Worm (Caenorhabditis elegans): ENCODE data around the gene srx-137.
A peak's percentile ranks its signal among the peaks of the same experiment; 100 is the strongest.

srx-137 gene

ce11 chrV:13818824-13819408 lies 43.7 kb upstream of the srx-137 start, which contains the start of gene sel-10 (continued):
- no peak for TF ChIP-seq nhr-28 (tag; optimal IDR thresholded peaks at IDR 0.05)
- no peak for TF ChIP-seq ceh-82 (tag; optimal IDR thresholded peaks at IDR 0.05)
- no peak for TF ChIP-seq zag-1 (tag; optimal IDR thresholded peaks at IDR 0.05)
- no peak for TF ChIP-seq fkh-2 (tag; optimal IDR thresholded peaks at IDR 0.05)
- peak; percentile 47 for TF ChIP-seq R02D3.7 (tag; optimal IDR thresholded peaks at IDR 0.05)
- no peak for TF ChIP-seq elt-1 (tag; optimal IDR thresholded peaks at IDR 0.05)
- TF ChIP-seq fos-1 (tag; optimal IDR thresholded peaks at IDR 0.05), result no peak
- TF ChIP-seq pha-4 (tag; optimal IDR thresholded peaks at IDR 0.05), result peak; percentile 62
- no peak for TF ChIP-seq pqm-1 (tag; optimal IDR thresholded peaks at IDR 0.05)
- TF ChIP-seq lin-39 (tag; optimal IDR thresholded peaks at IDR 0.05), result peak; percentile 36
- peak; percentile 82 for TF ChIP-seq nhr-43 (tag; optimal IDR thresholded peaks at IDR 0.05; ENCODE audit: poor library complexity, severe bottlenecking)

ce11 chrV:13822752-13823151 lies 39.9 kb upstream of the srx-137 start, which contains the start of gene hpo-31:
Gene hpo-31, plus strand, starts transcription at chrV:13823052.
- TF ChIP-seq tbx-2 (tag; optimal IDR thresholded peaks at IDR 0.05), result no peak
- no peak for TF ChIP-seq eor-1 (tag; optimal IDR thresholded peaks at IDR 0.05)
- no peak for TF ChIP-seq nhr-25 (tag; optimal IDR thresholded peaks at IDR 0.05)

DNA sequence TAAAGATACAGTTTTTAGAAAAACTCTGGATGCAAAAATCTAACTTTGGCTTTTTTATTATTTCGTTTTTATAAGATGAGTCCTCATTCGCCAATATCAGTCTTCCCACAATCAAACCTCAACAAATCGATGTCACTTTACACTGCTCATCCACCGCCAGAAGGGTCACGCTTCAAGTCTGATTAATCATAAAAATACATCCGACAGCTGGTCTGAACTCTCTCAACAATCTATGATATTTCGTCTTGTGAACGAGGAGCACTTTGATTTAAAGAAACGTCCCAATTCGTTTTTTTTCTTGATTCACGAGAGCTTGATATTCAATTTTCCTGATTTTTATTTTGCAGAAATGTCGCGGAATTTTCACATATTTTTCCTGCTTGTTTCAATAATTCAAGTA lies 34.7 kb upstream of the srx-137 start, which contains the start of gene nrf-5:
Gene nrf-5, plus strand, starts transcription at position 348 of the 400 bp plus-strand sequence.
- TF ChIP-seq zag-1 (tag; optimal IDR thresholded peaks at IDR 0.05), result no peak
- TF ChIP-seq jun-1 (tag; optimal IDR thresholded peaks at IDR 0.05), result no peak
- no peak for TF ChIP-seq lin-15B (tag; optimal IDR thresholded peaks at IDR 0.05)
- no peak for TF ChIP-seq nfya-1 (tag; optimal IDR thresholded peaks at IDR 0.05; ENCODE audit: insufficient read depth)
- TF ChIP-seq nhr-67 (tag; optimal IDR thresholded peaks at IDR 0.05), result no peak
- TF ChIP-seq ceh-28 (tag; optimal IDR thresholded peaks at IDR 0.05), result no peak
- no peak for TF ChIP-seq pha-4 (tag; optimal IDR thresholded peaks at IDR 0.05)
- no peak for TF ChIP-seq elt-3 (tag; optimal IDR thresholded peaks at IDR 0.05)
- no peak for TF ChIP-seq fkh-10 (GFP tag; optimal IDR thresholded peaks at IDR 0.05)
- no peak for TF ChIP-seq tbx-2 (tag; optimal IDR thresholded peaks at IDR 0.05)
- TF ChIP-seq unc-62 (GFP tag; optimal IDR thresholded peaks at IDR 0.05), result no peak
- TF ChIP-seq ceh-9 (tag; optimal IDR thresholded peaks at IDR 0.05), result no peak
- TF ChIP-seq nhr-23 (tag; optimal IDR thresholded peaks at IDR 0.05), result no peak
- TF ChIP-seq ZK546.5 (tag; optimal IDR thresholded peaks at IDR 0.05), result no peak
- no peak for TF ChIP-seq egl-5 (tag; optimal IDR thresholded peaks at IDR 0.05)
- no peak for TF ChIP-seq R02D3.7 (tag; optimal IDR thresholded peaks at IDR 0.05)
- TF ChIP-seq ceh-16 (tag; optimal IDR thresholded peaks at IDR 0.05), result no peak
- TF ChIP-seq eor-1 (tag; optimal IDR thresholded peaks at IDR 0.05), result no peak

- no peak for TF ChIP-seq elt-1 (tag; optimal IDR thresholded peaks at IDR 0.05)
- no peak for TF ChIP-seq ZK546.5 (tag; optimal IDR thresholded peaks at IDR 0.05)
- TF ChIP-seq zag-1 (tag; optimal IDR thresholded peaks at IDR 0.05), result no peak
- TF ChIP-seq pha-4 (tag; optimal IDR thresholded peaks at IDR 0.05), result no peak
- TF ChIP-seq nhr-11 (tag; optimal IDR thresholded peaks at IDR 0.05), result no peak
- no peak for TF ChIP-seq hmg-11 (tag; optimal IDR thresholded peaks at IDR 0.05)
- TF ChIP-seq skn-1 (tag; optimal IDR thresholded peaks at IDR 0.05), result no peak
- TF ChIP-seq nhr-237 (tag; optimal IDR thresholded peaks at IDR 0.05), result no peak
- TF ChIP-seq fos-1 (tag; optimal IDR thresholded peaks at IDR 0.05), result no peak
- TF ChIP-seq nhr-28 (tag; optimal IDR thresholded peaks at IDR 0.05), result no peak
- TF ChIP-seq ceh-16 (tag; optimal IDR thresholded peaks at IDR 0.05), result no peak
- TF ChIP-seq nhr-23 (tag; optimal IDR thresholded peaks at IDR 0.05), result no peak
- no peak for TF ChIP-seq elt-2 (tag; optimal IDR thresholded peaks at IDR 0.05)
- TF ChIP-seq elt-3 (tag; optimal IDR thresholded peaks at IDR 0.05), result no peak
- no peak for TF ChIP-seq mdl-1 (tag; optimal IDR thresholded peaks at IDR 0.05)
- TF ChIP-seq R02D3.7 (tag; optimal IDR thresholded peaks at IDR 0.05), result no peak
- no peak for TF ChIP-seq fkh-2 (tag; optimal IDR thresholded peaks at IDR 0.05)
Measured at ce11 chrV:13830813-13831212, 31.8 kb upstream of the srx-137 start, which contains the start of gene str-165. Gene str-165, plus strand, starts transcription at chrV:13831113.

- no peak for TF ChIP-seq unc-39 (tag; optimal IDR thresholded peaks at IDR 0.05)
- TF ChIP-seq nhr-67 (tag; optimal IDR thresholded peaks at IDR 0.05), result no peak
- TF ChIP-seq nhr-237 (tag; optimal IDR thresholded peaks at IDR 0.05), result no peak
- no peak for TF ChIP-seq snpc-4 (tag; optimal IDR thresholded peaks at IDR 0.05)
- TF ChIP-seq ztf-11 (tag; optimal IDR thresholded peaks at IDR 0.05), result no peak
- no peak for TF ChIP-seq eor-1 (tag; optimal IDR thresholded peaks at IDR 0.05)
- no peak for TF ChIP-seq nhr-23 (tag; optimal IDR thresholded peaks at IDR 0.05)
- no peak for TF ChIP-seq sea-2 (GFP tag; optimal IDR thresholded peaks at IDR 0.05)
- TF ChIP-seq tbx-2 (tag; optimal IDR thresholded peaks at IDR 0.05), result no peak
- no peak for TF ChIP-seq R02D3.7 (tag; optimal IDR thresholded peaks at IDR 0.05)
- no peak for TF ChIP-seq ceh-28 (tag; optimal IDR thresholded peaks at IDR 0.05)
- no peak for TF ChIP-seq elt-1 (tag; optimal IDR thresholded peaks at IDR 0.05)
- no peak for TF ChIP-seq fos-1 (tag; optimal IDR thresholded peaks at IDR 0.05)
- no peak for TF ChIP-seq nhr-28 (tag; optimal IDR thresholded peaks at IDR 0.05)
Measured at ce11 chrV:13833951-13834350, 28.7 kb upstream of the srx-137 start, which contains the start of gene srx-129. Gene srx-129, plus strand, starts transcription at chrV:13834251.

Measured in whole organism, L3 larva.